Fruit fly (Drosophila melanogaster) whole organism, embryonic: Measurements from ENCODE around the gene SkpC.

Source experiments
- Antp ChIP-seq: fragments of 200-800 bp; sonication (Bioruptor generic); optimal IDR thresholded peaks from 3 replicates; lab custom pipeline; 2016; ENCODE audit warnings: missing biosample characterization, missing genetic modification characterization
- CG1024 ChIP-seq: fragments of 200-800 bp; sonication (Bioruptor generic); IDR thresholded peaks from 2 replicates; pipeline ENCODE4 v1.3.6; 2022; ENCODE audit warnings: missing biosample characterization, missing genetic modification characterization
- CG10565 ChIP-seq: fragments of 200-800 bp; sonication (Bioruptor generic); optimal IDR thresholded peaks from 3 replicates; lab custom pipeline; 2016; ENCODE audit warnings: missing biosample characterization, mild to moderate bottlenecking, missing genetic modification characterization
- CG11247 ChIP-seq: fragments of 200-800 bp; sonication (Bioruptor generic); IDR thresholded peaks from 2 replicates; pipeline ENCODE4 v1.3.6; 2022; ENCODE audit warnings: missing biosample characterization, missing genetic modification characterization
- CG12391 ChIP-seq: fragments of 200-800 bp; sonication (Bioruptor generic); optimal IDR thresholded peaks from 3 replicates; lab custom pipeline; 2018; ENCODE audit warnings: missing biosample characterization, mild to moderate bottlenecking, missing genetic modification characterization, moderate library complexity
- CG12769 ChIP-seq: fragments of 200-800 bp; sonication (Bioruptor generic); optimal IDR thresholded peaks from 2 replicates; lab custom pipeline; 2019; ENCODE audit warnings: missing biosample characterization, mild to moderate bottlenecking, missing genetic modification characterization, moderate library complexity
- CG13424 ChIP-seq: fragments of 200-800 bp; sonication (Bioruptor generic); optimal IDR thresholded peaks from 2 replicates; lab custom pipeline; 2019; ENCODE audit warnings: missing biosample characterization, mild to moderate bottlenecking, missing genetic modification characterization, moderate library complexity
- CG14667 ChIP-seq: fragments of 200-800 bp; sonication (Bioruptor generic); IDR thresholded peaks from 2 replicates; pipeline ENCODE4 v1.3.6; 2022; ENCODE audit warnings: missing biosample characterization, missing genetic modification characterization
- CG14710 ChIP-seq: fragments of 200-800 bp; sonication (Bioruptor generic); optimal IDR thresholded peaks from 3 replicates; lab custom pipeline; 2019; ENCODE audit warnings: missing biosample characterization, mild to moderate bottlenecking, missing genetic modification characterization, moderate library complexity
- CG17361 ChIP-seq: fragments of 200-800 bp; sonication (Bioruptor generic); IDR thresholded peaks from 3 replicates; pipeline ENCODE4 v1.3.6; 2022; ENCODE audit warnings: missing biosample characterization, missing genetic modification characterization
- CG18599 ChIP-seq: fragments of 200-800 bp; sonication (Bioruptor generic); optimal IDR thresholded peaks from 3 replicates; lab custom pipeline; 2017; ENCODE audit warnings: missing biosample characterization, missing genetic modification characterization, mild to moderate bottlenecking, moderate library complexity, missing genetic modification reagents
- CG2199 ChIP-seq: fragments of 200-800 bp; sonication (Bioruptor generic); IDR thresholded peaks from 3 replicates; pipeline ENCODE4 v1.3.6; 2022; ENCODE audit warnings: missing biosample characterization, missing genetic modification characterization
- CG2678 ChIP-seq: fragments of 200-800 bp; sonication (Bioruptor generic); optimal IDR thresholded peaks from 3 replicates; lab custom pipeline; 2019; ENCODE audit warnings: missing biosample characterization, mild to moderate bottlenecking, missing genetic modification characterization, moderate library complexity
- CG4404 ChIP-seq: fragments of 200-800 bp; sonication (Bioruptor generic); IDR thresholded peaks from 2 replicates; pipeline ENCODE4 v1.3.6; 2022; ENCODE audit warnings: missing biosample characterization, missing genetic modification characterization
- CG7556 ChIP-seq: fragments of 200-800 bp; sonication (Bioruptor generic); optimal IDR thresholded peaks from 2 replicates; lab custom pipeline; 2017; ENCODE audit warnings: missing biosample characterization, mild to moderate bottlenecking, missing genetic modification characterization
- CG7839 ChIP-seq: fragments of 200-800 bp; sonication (Bioruptor generic); optimal IDR thresholded peaks from 3 replicates; lab custom pipeline; 2018; ENCODE audit warnings: missing biosample characterization, mild to moderate bottlenecking, missing genetic modification characterization, moderate library complexity
- CkIIα-i1 ChIP-seq: fragments of 200-800 bp; sonication (Bioruptor generic); IDR thresholded peaks from 2 replicates; pipeline ENCODE4 v1.3.6; 2022; ENCODE audit warnings: missing biosample characterization, missing genetic modification characterization
- CrebB ChIP-seq: fragments of 200-800 bp; sonication (Bioruptor generic); optimal IDR thresholded peaks from 3 replicates; lab custom pipeline; 2018; ENCODE audit warnings: missing biosample characterization, mild to moderate bottlenecking, missing genetic modification characterization
- Deaf1 ChIP-seq: fragments of 200-800 bp; optimal IDR thresholded peaks from 3 replicates; lab custom pipeline; 2019; ENCODE audit warnings: missing biosample characterization, mild to moderate bottlenecking, missing genetic modification characterization, moderate library complexity
- Dip2 ChIP-seq: fragments of 200-800 bp; sonication (Bioruptor generic); IDR thresholded peaks from 2 replicates; pipeline ENCODE4 v1.3.6; 2022; ENCODE audit warnings: missing biosample characterization, missing genetic modification characterization
- HLH4C ChIP-seq: fragments of 200-800 bp; sonication (Bioruptor generic); IDR thresholded peaks from 3 replicates; pipeline ENCODE4 v1.3.6; 2022; ENCODE audit warnings: missing biosample characterization, missing genetic modification characterization; ENCODE audit not compliant: partially characterized antibody
- Hmx ChIP-seq: fragments of 200-800 bp; sonication (Bioruptor generic); optimal IDR thresholded peaks from 2 replicates; lab custom pipeline; 2016; ENCODE audit warnings: missing biosample characterization, missing genetic modification characterization
- Hr51 ChIP-seq, 2 experiments: fragments of 200-800 bp; sonication (Bioruptor generic); optimal IDR thresholded peaks; 2 replicates in 1 of 2; 3 replicates in 1 of 2; lab custom pipeline; 2016 to 2018; ENCODE audit warnings: missing biosample characterization in 2 of 2, missing genetic modification characterization in 2 of 2, mild to moderate bottlenecking in 1 of 2, moderate library complexity in 1 of 2
- Med ChIP-seq: fragments of 200-800 bp; sonication (Bioruptor generic); peaks from one replicate; lab custom pipeline; 2016; ENCODE audit warnings: missing biosample characterization, missing genetic modification characterization, mild to moderate bottlenecking, inconsistent platforms, moderate library complexity
- Meics ChIP-seq: fragments of 200-800 bp; sonication (Bioruptor generic); optimal IDR thresholded peaks from 2 replicates; lab custom pipeline; 2017; ENCODE audit warnings: missing biosample characterization, mild to moderate bottlenecking, missing genetic modification characterization
- NK7.1 ChIP-seq: fragments of 200-800 bp; sonication (Bioruptor generic); optimal IDR thresholded peaks from 3 replicates; lab custom pipeline; 2016; ENCODE audit warnings: missing biosample characterization, missing genetic modification characterization
- Nf-YC ChIP-seq: fragments of 200-800 bp; optimal IDR thresholded peaks from 3 replicates; lab custom pipeline; 2019; ENCODE audit warnings: missing biosample characterization, mild to moderate bottlenecking, missing genetic modification characterization, moderate library complexity
- Trl ChIP-seq, 3 experiments: fragments of >200 bp in 2 of 3; fragments of 200-800 bp in 1 of 3; sonication (Bioruptor generic) in 1 of 3; optimal IDR thresholded peaks; 2 replicates in 1 of 3; 3 replicates in 2 of 3; lab custom pipeline; 2016 to 2017; ENCODE audit warnings: missing biosample characterization in 1 of 3, missing genetic modification characterization in 1 of 3
- ab ChIP-seq: fragments of 200-800 bp; sonication (Bioruptor generic); optimal IDR thresholded peaks from 2 replicates; lab custom pipeline; 2016; ENCODE audit warnings: missing biosample characterization, missing genetic modification characterization
- aop ChIP-seq: fragments of 200-800 bp; sonication (Bioruptor generic); IDR thresholded peaks from 2 replicates; pipeline ENCODE4 v1.3.6; 2022; ENCODE audit warnings: missing biosample characterization, missing genetic modification characterization
- bab2 ChIP-seq: fragments of 200-800 bp; sonication (Bioruptor generic); optimal IDR thresholded peaks from 2 replicates; lab custom pipeline; 2016; ENCODE audit warnings: missing biosample characterization, missing genetic modification characterization
- bsh ChIP-seq, 2 experiments: fragments of 200-800 bp; sonication (Bioruptor generic); optimal IDR thresholded peaks; 2 replicates each; lab custom pipeline; 2017 to 2018; ENCODE audit warnings: mild to moderate bottlenecking in 2 of 2, missing biosample characterization in 2 of 2, missing genetic modification characterization in 2 of 2, moderate library complexity in 1 of 2
- chinmo ChIP-seq: fragments of 200-800 bp; sonication (Bioruptor generic); IDR thresholded peaks from 4 replicates; pipeline ENCODE4 v1.3.6; 2022; ENCODE audit warnings: missing biosample characterization, missing genetic modification characterization; ENCODE audit not compliant: partially characterized antibody
- dan ChIP-seq: fragments of 200-800 bp; sonication (Bioruptor generic); IDR thresholded peaks from 2 replicates; pipeline ENCODE4 v1.3.6; 2022; ENCODE audit warnings: missing biosample characterization, missing genetic modification characterization
- dmrt11E ChIP-seq: fragments of 200-800 bp; sonication (Bioruptor generic); optimal IDR thresholded peaks from 3 replicates; lab custom pipeline; 2018; ENCODE audit warnings: missing biosample characterization, mild to moderate bottlenecking, missing genetic modification characterization, moderate library complexity
- gem ChIP-seq: fragments of 200-800 bp; sonication (Bioruptor generic); optimal IDR thresholded peaks from 2 replicates; lab custom pipeline; 2019; ENCODE audit warnings: missing biosample characterization, mild to moderate bottlenecking, missing genetic modification characterization, moderate library complexity
- kay ChIP-seq: fragments of 200-800 bp; sonication (Bioruptor generic); optimal IDR thresholded peaks from 2 replicates; lab custom pipeline; 2016; ENCODE audit warnings: missing biosample characterization, missing genetic modification characterization
- lbe ChIP-seq: fragments of 200-800 bp; sonication (Bioruptor generic); optimal IDR thresholded peaks from 2 replicates; lab custom pipeline; 2016; ENCODE audit warnings: missing biosample characterization, mild to moderate bottlenecking, missing genetic modification characterization
- pan ChIP-seq, 4 experiments: fragments of >200 bp in 3 of 4; fragments of 200-800 bp in 1 of 4; sonication (Bioruptor generic) in 1 of 4; optimal IDR thresholded peaks in 3 of 4; IDR thresholded peaks in 1 of 4; 2 replicates each; pipeline versions ENCODE4 v1.3.6 to Lab custom; 2017 to 2022; ENCODE audit warnings: missing biosample characterization in 2 of 4, missing genetic modification characterization in 2 of 4, mixed read lengths in 1 of 4
- pita ChIP-seq: fragments of 200-800 bp; sonication (Bioruptor generic); optimal IDR thresholded peaks from 2 replicates; lab custom pipeline; 2017; ENCODE audit warnings: missing biosample characterization, mild to moderate bottlenecking, missing genetic modification characterization
- prd ChIP-seq, 3 experiments: fragments of >200 bp in 2 of 3; fragments of 200-800 bp in 1 of 3; sonication (Bioruptor generic) in 1 of 3; optimal IDR thresholded peaks in 2 of 3; IDR thresholded peaks in 1 of 3; 2 replicates in 2 of 3; 3 replicates in 1 of 3; pipeline versions ENCODE4 v1.3.6 to Lab custom; 2017 to 2022; ENCODE audit warnings: missing biosample characterization in 1 of 3, missing genetic modification characterization in 1 of 3
- row ChIP-seq: fragments of 200-800 bp; sonication (Bioruptor generic); IDR thresholded peaks from 3 replicates; pipeline ENCODE4 v1.3.6; 2022; ENCODE audit warnings: missing biosample characterization, missing genetic modification characterization
- sob ChIP-seq: fragments of 200-800 bp; sonication (Bioruptor generic); IDR thresholded peaks from 2 replicates; pipeline ENCODE4 v1.3.6; 2022; ENCODE audit warnings: missing biosample characterization, missing genetic modification characterization
- stwl ChIP-seq: fragments of 200-800 bp; sonication (Bioruptor generic); optimal IDR thresholded peaks from 3 replicates; lab custom pipeline; 2018; ENCODE audit warnings: missing biosample characterization, mild to moderate bottlenecking, missing genetic modification characterization, moderate library complexity
- tio ChIP-seq: fragments of 200-800 bp; sonication (Bioruptor generic); optimal IDR thresholded peaks from 2 replicates; lab custom pipeline; 2017; ENCODE audit warnings: missing biosample characterization, missing genetic modification characterization, inconsistent platforms
- trem ChIP-seq: fragments of 200-800 bp; optimal IDR thresholded peaks from 3 replicates; lab custom pipeline; 2019; ENCODE audit warnings: missing biosample characterization, mild to moderate bottlenecking, missing genetic modification characterization, moderate library complexity
- zen ChIP-seq: fragments of 200-800 bp; sonication (Bioruptor generic); optimal IDR thresholded peaks from 3 replicates; lab custom pipeline; 2018; ENCODE audit warnings: missing biosample characterization, mild to moderate bottlenecking, missing genetic modification characterization, moderate library complexity

Gene SkpC

DNA sequence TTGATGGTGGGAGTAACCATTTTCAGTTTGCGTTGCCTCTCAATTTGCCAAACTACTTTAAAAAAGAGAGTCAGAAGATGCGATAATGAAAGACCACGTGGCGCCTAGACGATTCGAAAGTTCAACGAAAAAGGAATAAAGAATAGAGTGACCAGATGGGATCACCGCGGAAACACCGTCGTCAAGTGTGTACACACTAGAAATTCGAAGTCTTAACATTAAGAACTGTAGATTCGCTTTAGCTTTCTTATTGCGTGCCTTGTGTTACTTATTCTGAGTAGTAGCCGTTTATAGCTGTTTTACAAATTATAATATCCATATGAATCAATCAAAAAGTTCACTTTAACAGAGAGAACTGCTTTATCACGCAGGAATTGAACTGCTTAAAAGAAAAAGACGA, 8.1 kb downstream of the SkpC start, which contains the start of gene SkpE:
TSS of gene SkpE (minus strand) at position 101 of the 400 bp plus-strand sequence.
- TF ChIP-seq zen (no peak), CG14710 (tag; lab: Kevin White, UChicago) (peak; percentile 83), bsh (GFP tag; optimal IDR thresholded peaks at IDR 0.05; lab: Kevin White, UChicago) (no peak), lbe (no peak), Antp (GFP tag; lab: Kevin White, UChicago) (no peak), chinmo (no peak), stwl (tag; lab: Kevin White, UChicago) (peak; percentile 15), CG1024 (no peak), tio (GFP tag; lab: Kevin White, UChicago) (no peak), Deaf1 (tag; lab: Kevin White, UChicago) (no peak)

DNA sequence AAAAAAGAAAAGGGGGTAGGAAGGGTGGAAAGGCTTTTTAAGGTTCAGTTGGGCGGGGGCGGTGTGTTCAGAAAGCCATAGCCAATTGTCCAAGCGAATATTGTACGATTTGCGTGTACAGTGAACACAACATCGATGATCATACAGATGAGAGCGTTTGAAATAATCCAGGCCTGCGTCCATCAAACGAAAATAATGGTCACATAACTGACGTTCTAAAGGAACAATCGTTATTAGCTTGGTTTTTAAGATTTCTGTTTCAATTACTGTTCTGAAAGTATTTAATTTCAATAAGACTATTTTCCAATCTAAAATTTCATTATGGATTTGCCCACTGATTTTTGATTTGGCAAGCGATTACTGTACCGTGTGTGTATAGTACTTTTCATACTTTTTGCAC, 9.3 kb downstream of the SkpC start:
- TF ChIP-seq trem (tag; lab: Kevin White, UChicago) (no peak), bsh (GFP tag; optimal IDR thresholded peaks at IDR 0.05; lab: Kevin White, UChicago) (peak in 1 of 2 experiments; percentile 5), pan (optimal IDR thresholded peaks at IDR 0.05; lab: Kevin White, UChicago) (no peak), pan (GFP tag; optimal IDR thresholded peaks at IDR 0.05 in 1 of 2, IDR thresholded peaks at IDR 0.05 in 1 of 2) (peak in 1 of 2 experiments; percentile 11), CG10565 (GFP tag; lab: Kevin White, UChicago) (no peak), aop (GFP tag; lab: Robert Waterston, UW) (no peak), CG12769 (tag; lab: Kevin White, UChicago) (peak; percentile 1), row (peak; percentile 30; the same call in 1 of the 3 replicates), kay (GFP tag; lab: Kevin White, UChicago) (no peak), Trl (optimal IDR thresholded peaks at IDR 0.05; lab: Kevin White, UChicago) (no peak), Trl (GFP tag; optimal IDR thresholded peaks at IDR 0.05; lab: Kevin White, UChicago) (no peak), CG13424 (tag; lab: Kevin White, UChicago) (peak; percentile 30), CG7556 (GFP tag; lab: Kevin White, UChicago) (peak; percentile 24), Hr51 (GFP tag; optimal IDR thresholded peaks at IDR 0.05; lab: Kevin White, UChicago) (peak in 1 of 2 experiments; percentile 27), NK7.1 (GFP tag; lab: Kevin White, UChicago) (no peak), dmrt11E (tag; lab: Kevin White, UChicago) (no peak), sob (GFP tag; lab: Robert Waterston, UW) (no peak), CG18599 (GFP tag; lab: Kevin White, UChicago) (peak; percentile 32), CkIIα-i1 (no peak), CG4404 (GFP tag; lab: Robert Waterston, UW) (0 out of 2 replicates have a peak, but pooled peaks have one; percentile 9), pita (no peak), CG12391 (tag; lab: Kevin White, UChicago) (peak; percentile 2), CG2199 (GFP tag; lab: Robert Waterston, UW) (no peak), ab (GFP tag; lab: Kevin White, UChicago) (no peak), Med (peak; percentile 60), CG14667 (GFP tag; lab: Robert Waterston, UW) (no peak), dan (GFP tag; lab: Robert Waterston, UW) (no peak), gem (peak; percentile 39), prd (optimal IDR thresholded peaks at IDR 0.05; lab: Kevin White, UChicago) (no peak), prd (GFP tag; IDR thresholded peaks at IDR 0.05; lab: Robert Waterston, UW) (peak; percentile 30; the same call in 1 of the 3 replicates), Nf-YC (tag; lab: Kevin White, UChicago) (no peak), HLH4C (no peak), CG2678 (peak; percentile 43), Hmx (GFP tag; lab: Kevin White, UChicago) (no peak), CG17361 (GFP tag; lab: Robert Waterston, UW) (0 out of 3 replicates have a peak, but pooled peaks have one; percentile 17), Meics (GFP tag; lab: Kevin White, UChicago) (peak; percentile 36), CG11247 (GFP tag; lab: Robert Waterston, UW) (no peak), CG7839 (tag; lab: Kevin White, UChicago) (peak; percentile 25), bab2 (GFP tag; lab: Kevin White, UChicago) (no peak), CrebB (no peak), Dip2 (GFP tag; lab: Robert Waterston, UW) (no peak)
